Worm (Caenorhabditis elegans) whole organism, L2 larva: ENCODE data around the gene Y73B6BL.289.

Source experiments
- C34F6.9 ChIP-seq: fragments of 150-350 bp; optimal IDR thresholded peaks from 2 replicates; lab custom pipeline; 2014; ENCODE audit warnings: missing biosample characterization, missing genetic modification characterization
- F13H6.1 ChIP-seq: sonication (generic microtip); optimal IDR thresholded peaks from 2 replicates; lab custom pipeline; 2016; ENCODE audit warnings: missing genetic modification characterization, missing compliant biosample characterization
- R02D3.7 ChIP-seq: fragments of 150-350 bp; optimal IDR thresholded peaks from 2 replicates; lab custom pipeline; 2014; ENCODE audit warnings: missing biosample characterization, missing genetic modification characterization
- Y55F3AM.14 ChIP-seq: fragments of 200-800 bp; sonication (Bioruptor generic); optimal IDR thresholded peaks from 2 replicates; lab custom pipeline; 2018; ENCODE audit warnings: mild to moderate bottlenecking, missing genetic modification characterization, missing compliant biosample characterization
- ZK546.5 ChIP-seq: sonication (generic microtip); optimal IDR thresholded peaks from 2 replicates; lab custom pipeline; 2017; ENCODE audit warnings: missing biosample characterization, missing genetic modification characterization
- alr-1 ChIP-seq: fragments of 150-350 bp; optimal IDR thresholded peaks from 2 replicates; lab custom pipeline; 2014; ENCODE audit warnings: missing biosample characterization, missing genetic modification characterization
- aly-2 ChIP-seq: fragments of 150-350 bp; optimal IDR thresholded peaks from 2 replicates; lab custom pipeline; 2014; ENCODE audit warnings: missing biosample characterization, missing genetic modification characterization
- ama-1 ChIP-seq: fragments of 150-350 bp; optimal IDR thresholded peaks from 2 replicates; lab custom pipeline; 2018; ENCODE audit warnings: inconsistent platforms
- blmp-1 ChIP-seq: sonication (generic microtip); optimal IDR thresholded peaks from 2 replicates; lab custom pipeline; 2017; ENCODE audit warnings: missing genetic modification characterization, mild to moderate bottlenecking, missing compliant biosample characterization, antibody characterized with exemption, moderate library complexity; ENCODE audit not compliant: insufficient read depth
- ceh-16 ChIP-seq: fragments of 150-350 bp; optimal IDR thresholded peaks from 2 replicates; lab custom pipeline; 2014; ENCODE audit warnings: missing biosample characterization, missing genetic modification characterization
- ceh-82 ChIP-seq: fragments of 150-350 bp; optimal IDR thresholded peaks from 2 replicates; lab custom pipeline; 2014; ENCODE audit warnings: missing biosample characterization, missing genetic modification characterization
- crh-2 ChIP-seq: sonication (generic microtip); optimal IDR thresholded peaks from 2 replicates; lab custom pipeline; 2017; ENCODE audit warnings: missing biosample characterization, missing genetic modification characterization
- dmd-4 ChIP-seq: sonication (generic microtip); optimal IDR thresholded peaks from 2 replicates; lab custom pipeline; 2017; ENCODE audit warnings: missing biosample characterization, missing genetic modification characterization
- egl-27 ChIP-seq: sonication (generic microtip); optimal IDR thresholded peaks from 3 replicates; lab custom pipeline; 2017; ENCODE audit warnings: missing biosample characterization, missing genetic modification reagents, missing genetic modification characterization
- elt-1 ChIP-seq: fragments of 150-350 bp; optimal IDR thresholded peaks from 2 replicates; lab custom pipeline; 2014; ENCODE audit warnings: missing biosample characterization, missing genetic modification characterization
- elt-3 ChIP-seq: sonication (generic microtip); optimal IDR thresholded peaks from 2 replicates; lab custom pipeline; 2017; ENCODE audit warnings: missing biosample characterization, missing genetic modification characterization
- fos-1 ChIP-seq: fragments of 150-350 bp; optimal IDR thresholded peaks from 2 replicates; lab custom pipeline; 2014; ENCODE audit warnings: missing biosample characterization, missing genetic modification characterization
- gmeb-1 ChIP-seq: fragments of 150-350 bp; optimal IDR thresholded peaks from 2 replicates; lab custom pipeline; 2014; ENCODE audit warnings: missing biosample characterization, missing genetic modification characterization
- lin-11 ChIP-seq: fragments of 150-350 bp; sonication (generic microtip); optimal IDR thresholded peaks from 2 replicates; lab custom pipeline; 2014; ENCODE audit warnings: missing biosample characterization, missing genetic modification characterization, inconsistent platforms, mixed read lengths
- lin-13 ChIP-seq: fragments of 150-350 bp; optimal IDR thresholded peaks from 2 replicates; lab custom pipeline; 2014; ENCODE audit warnings: missing biosample characterization, missing genetic modification reagents, missing genetic modification characterization
- lin-39 ChIP-seq: fragments of 150-350 bp; optimal IDR thresholded peaks from 2 replicates; lab custom pipeline; 2014; ENCODE audit warnings: missing biosample characterization, missing genetic modification reagents, missing genetic modification characterization
- lsy-2 ChIP-seq, 2 experiments: fragments of 150-350 bp in 1 of 2; sonication (generic microtip) in 1 of 2; optimal IDR thresholded peaks; 2 replicates each; lab custom pipeline; 2014 to 2017; ENCODE audit warnings: missing biosample characterization in 2 of 2, missing genetic modification characterization in 2 of 2
- mab-5 ChIP-seq: fragments of 150-350 bp; optimal IDR thresholded peaks from 2 replicates; lab custom pipeline; 2014; ENCODE audit warnings: missing biosample characterization, missing genetic modification characterization
- mbf-1 ChIP-seq: sonication (generic microtip); optimal IDR thresholded peaks from 2 replicates; lab custom pipeline; 2017; ENCODE audit warnings: missing biosample characterization, missing genetic modification characterization
- mdl-1 ChIP-seq, 2 experiments: fragments of 150-350 bp in 1 of 2; sonication (generic microtip) in 1 of 2; optimal IDR thresholded peaks; 2 replicates each; lab custom pipeline; 2017; ENCODE audit warnings: missing biosample characterization in 2 of 2, missing genetic modification characterization in 2 of 2
- nhr-10 ChIP-seq: sonication (generic microtip); optimal IDR thresholded peaks from 2 replicates; lab custom pipeline; 2017; ENCODE audit warnings: missing biosample characterization, missing genetic modification characterization
- nhr-12 ChIP-seq: fragments of 150-350 bp; optimal IDR thresholded peaks from 2 replicates; lab custom pipeline; 2014; ENCODE audit warnings: missing biosample characterization, missing genetic modification characterization
- nhr-129 ChIP-seq: fragments of 150-350 bp; optimal IDR thresholded peaks from 2 replicates; lab custom pipeline; 2014; ENCODE audit warnings: missing biosample characterization, missing genetic modification characterization
- nhr-21 ChIP-seq: fragments of 150-350 bp; optimal IDR thresholded peaks from 2 replicates; lab custom pipeline; 2014; ENCODE audit warnings: missing biosample characterization, missing genetic modification characterization
- nhr-237 ChIP-seq: fragments of 150-350 bp; optimal IDR thresholded peaks from 2 replicates; lab custom pipeline; 2014; ENCODE audit warnings: missing biosample characterization, missing genetic modification characterization
- nhr-25 ChIP-seq: fragments of 150-350 bp; sonication (generic microtip); optimal IDR thresholded peaks from 3 replicates; lab custom pipeline; 2014; ENCODE audit warnings: missing biosample characterization, missing genetic modification characterization
- nhr-6 ChIP-seq: fragments of 150-350 bp; optimal IDR thresholded peaks from 2 replicates; lab custom pipeline; 2014; ENCODE audit warnings: missing biosample characterization, missing genetic modification characterization
- nhr-77 ChIP-seq: fragments of 150-350 bp; optimal IDR thresholded peaks from 2 replicates; lab custom pipeline; 2014; ENCODE audit warnings: missing biosample characterization, missing genetic modification characterization
- peb-1 ChIP-seq: fragments of 150-350 bp; optimal IDR thresholded peaks from 2 replicates; lab custom pipeline; 2014; ENCODE audit warnings: missing biosample characterization, missing genetic modification characterization
- sem-4 ChIP-seq: fragments of 150-350 bp; optimal IDR thresholded peaks from 2 replicates; lab custom pipeline; 2014; ENCODE audit warnings: missing biosample characterization, missing genetic modification reagents, missing genetic modification characterization
- skn-1 ChIP-seq: sonication (generic microtip); optimal IDR thresholded peaks from 2 replicates; lab custom pipeline; 2017; ENCODE audit warnings: missing biosample characterization, missing genetic modification characterization
- sma-3 ChIP-seq: sonication (generic microtip); optimal IDR thresholded peaks from 2 replicates; lab custom pipeline; 2016; ENCODE audit warnings: missing genetic modification reagents, missing genetic modification characterization, missing compliant biosample characterization
- sma-9 ChIP-seq, 2 experiments: fragments of 150-350 bp in 1 of 2; sonication (generic microtip) in 1 of 2; optimal IDR thresholded peaks; 2 replicates each; lab custom pipeline; 2014 to 2016; ENCODE audit warnings: missing genetic modification characterization in 2 of 2, mild to moderate bottlenecking in 1 of 2, missing biosample characterization in 1 of 2, missing compliant biosample characterization in 1 of 2, missing genetic modification reagents in 1 of 2, moderate library complexity in 1 of 2
- snpc-4 ChIP-seq: fragments of 150-350 bp; optimal IDR thresholded peaks from 2 replicates; lab custom pipeline; 2014; ENCODE audit warnings: missing biosample characterization, missing genetic modification characterization
- unc-39 ChIP-seq: fragments of 150-350 bp; optimal IDR thresholded peaks from 2 replicates; lab custom pipeline; 2014; ENCODE audit warnings: missing biosample characterization, missing genetic modification characterization
- unc-55 ChIP-seq: fragments of 150-350 bp; sonication (generic microtip); optimal IDR thresholded peaks from 3 replicates; lab custom pipeline; 2014; ENCODE audit warnings: missing biosample characterization, missing genetic modification reagents, missing genetic modification characterization
- unc-62 ChIP-seq: fragments of 150-350 bp; optimal IDR thresholded peaks from 2 replicates; lab custom pipeline; 2014; ENCODE audit warnings: missing biosample characterization, missing genetic modification reagents, missing genetic modification characterization
- zag-1 ChIP-seq: fragments of 150-350 bp; optimal IDR thresholded peaks from 2 replicates; lab custom pipeline; 2014; ENCODE audit warnings: missing biosample characterization, missing genetic modification characterization
- ztf-1 ChIP-seq: fragments of 200-800 bp; sonication (Bioruptor generic); conservative IDR thresholded peaks from 2 replicates; pipeline ENCODE4 v1.3.6; 2022; ENCODE audit warnings: missing genetic modification characterization, missing compliant biosample characterization
- ztf-11 ChIP-seq: sonication (generic microtip); optimal IDR thresholded peaks from 2 replicates; lab custom pipeline; 2017; ENCODE audit warnings: missing biosample characterization, missing genetic modification characterization
- ztf-4 ChIP-seq: fragments of 150-350 bp; optimal IDR thresholded peaks from 2 replicates; lab custom pipeline; 2014; ENCODE audit warnings: missing biosample characterization, missing genetic modification characterization

Y73B6BL.289 gene

ce11 chrIV:6323654-6324224 is 23.6 kb upstream of the Y73B6BL.289 start, which contains the start of gene sqd-1:
Gene sqd-1 (plus strand): TSS chrIV:6324174.
- TF ChIP-seq ztf-1, result no peak
- TF ChIP-seq C34F6.9 (tag; lab: Kevin White, UChicago), result peak; percentile 95
- TF ChIP-seq alr-1, result no peak
- peak; percentile 88 for TF ChIP-seq mab-5 (tag; lab: Kevin White, UChicago)
- peak; percentile 78 for TF ChIP-seq zag-1 (tag; lab: Kevin White, UChicago)
- peak; percentile 35 for TF ChIP-seq nhr-237
- no peak for TF ChIP-seq mbf-1
- peak; percentile 96 for TF ChIP-seq lin-13 (GFP tag; lab: Kevin White, UChicago)
- TF ChIP-seq crh-2, result peak; percentile 96
- no peak for TF ChIP-seq elt-3 (tag; lab: Kevin White, UChicago)
- TF ChIP-seq nhr-77 (tag; lab: Kevin White, UChicago), result peak; percentile 56
- no peak for TF ChIP-seq ztf-11 (tag; lab: Kevin White, UChicago)
- peak; percentile 98 to 99 for TF ChIP-seq lsy-2 (tag; optimal IDR thresholded peaks at IDR 0.05; lab: Kevin White, UChicago)
- peak; percentile 99 for TF ChIP-seq lin-11
- TF ChIP-seq ztf-4 (tag; lab: Kevin White, UChicago), result peak; percentile 84
- TF ChIP-seq unc-39 (tag; lab: Kevin White, UChicago), result no peak
- TF ChIP-seq nhr-12, result no peak
- TF ChIP-seq nhr-10 (tag; lab: Kevin White, UChicago), result peak; percentile 88
- TF ChIP-seq snpc-4, result peak; percentile 84
- TF ChIP-seq dmd-4, result no peak
- peak; percentile 60 for TF ChIP-seq ama-1
- TF ChIP-seq nhr-25 (tag; lab: Kevin White, UChicago), result peak; percentile 97
- TF ChIP-seq skn-1 (tag; lab: Kevin White, UChicago), result peak; percentile 68
- peak; percentile 100 for TF ChIP-seq ZK546.5 (tag; lab: Kevin White, UChicago)
- TF ChIP-seq egl-27 (tag; lab: Kevin White, UChicago), result peak; percentile 91
- TF ChIP-seq sma-3 (GFP tag; lab: Kevin White, UChicago), result peak; percentile 97
- TF ChIP-seq blmp-1 (tag; lab: Kevin White, UChicago), result peak; percentile 67
- peak; percentile 94 for TF ChIP-seq ceh-16
- peak; percentile 85 for TF ChIP-seq fos-1 (tag; lab: Kevin White, UChicago)
- peak; percentile 98 for TF ChIP-seq sma-9 (GFP tag; optimal IDR thresholded peaks at IDR 0.05; lab: Kevin White, UChicago)
- no peak for TF ChIP-seq sma-9 (tag; optimal IDR thresholded peaks at IDR 0.05; lab: Kevin White, UChicago)
- TF ChIP-seq mdl-1 (tag; optimal IDR thresholded peaks at IDR 0.05; lab: Kevin White, UChicago), result peak; percentile 27 to 69
- TF ChIP-seq sem-4 (tag; lab: Kevin White, UChicago), result peak; percentile 86
- TF ChIP-seq unc-62 (GFP tag; lab: Kevin White, UChicago), result peak; percentile 39
- peak; percentile 98 for TF ChIP-seq unc-55 (GFP tag; lab: Kevin White, UChicago)
- TF ChIP-seq ceh-82 (tag; lab: Kevin White, UChicago), result peak; percentile 91
- TF ChIP-seq lin-39, result no peak
- peak; percentile 87 for TF ChIP-seq R02D3.7
- peak; percentile 95 for TF ChIP-seq F13H6.1
- peak; percentile 97 for TF ChIP-seq nhr-21 (tag; lab: Kevin White, UChicago)
- TF ChIP-seq peb-1 (tag; lab: Kevin White, UChicago), result no peak
- peak; percentile 91 for TF ChIP-seq nhr-6 (tag; lab: Kevin White, UChicago)
- no peak for TF ChIP-seq elt-1 (tag; lab: Kevin White, UChicago)
- TF ChIP-seq nhr-129, result peak; percentile 89
- TF ChIP-seq gmeb-1 (tag; lab: Kevin White, UChicago), result peak; percentile 95
- TF ChIP-seq Y55F3AM.14 (GFP tag; lab: Kevin White, UChicago), result peak; percentile 84

DNA sequence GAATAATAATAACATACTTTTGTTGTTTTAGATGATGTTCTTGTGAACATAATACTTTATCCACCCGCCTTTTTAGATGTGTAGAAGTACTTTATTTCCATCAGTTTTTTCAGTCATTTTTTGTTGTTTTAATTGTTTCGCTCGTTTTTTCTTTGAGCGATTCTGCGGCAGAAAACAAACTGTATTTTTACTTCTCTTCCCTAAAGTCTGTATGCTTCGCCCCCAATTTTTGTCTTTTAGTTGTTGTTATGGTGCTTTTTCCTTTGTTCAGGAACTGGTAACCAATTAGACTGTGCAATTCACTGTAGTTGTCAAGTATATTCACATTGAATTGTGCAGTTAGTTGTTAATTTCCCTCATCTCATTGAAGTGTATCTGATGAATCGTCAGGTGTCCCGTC is 21.5 kb upstream of the Y73B6BL.289 start:
- TF ChIP-seq lin-13 (GFP tag; lab: Kevin White, UChicago), result no peak
- no peak for TF ChIP-seq aly-2
- TF ChIP-seq nhr-10 (tag; lab: Kevin White, UChicago), result no peak
- no peak for TF ChIP-seq nhr-237
